Fruit fly (Drosophila melanogaster) whole organism, larva: ENCODE data around the gene sunn.
A peak's percentile ranks its signal among the peaks of the same experiment; 100 is the strongest.

Experiments
- noc ChIP-seq: fragments of 200-800 bp; sonication (Bioruptor generic); optimal IDR thresholded peaks from 3 replicates; lab custom pipeline; 2019; ENCODE audit warnings: missing biosample characterization, mild to moderate bottlenecking, missing genetic modification characterization, moderate library complexity

Gene sunn

DNA sequence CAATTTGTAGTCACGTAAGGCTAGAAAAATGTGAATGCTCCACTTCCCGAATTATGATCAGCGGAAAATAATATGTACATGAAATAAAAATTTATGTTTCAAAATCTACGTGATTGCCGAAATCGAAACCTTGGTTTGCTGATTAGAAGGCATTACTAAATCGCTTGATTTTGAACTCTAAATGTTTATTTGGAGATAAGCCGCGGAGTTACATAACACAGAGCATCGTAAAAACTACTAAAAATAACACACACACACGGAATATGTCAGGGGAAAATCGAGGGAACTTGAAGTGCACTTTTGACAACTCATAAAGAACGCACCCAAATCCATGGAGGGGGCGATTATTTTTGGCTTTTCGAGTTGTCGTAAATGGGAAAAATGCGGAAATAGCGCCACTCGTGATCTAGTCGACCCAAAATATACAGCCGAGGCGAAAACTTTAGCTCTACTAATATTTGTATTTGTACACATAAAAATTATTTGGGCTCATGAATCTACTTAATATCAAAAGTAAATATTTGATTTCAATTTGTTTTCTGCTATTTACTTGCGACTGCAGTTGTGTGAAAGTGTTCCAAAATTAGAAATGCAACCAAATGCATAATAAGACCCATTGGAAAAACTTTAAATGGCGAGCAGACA, 23.1 kb upstream of the sunn start:
- no peak for TF ChIP-seq noc (tag; lab: Kevin White, UChicago)

DNA sequence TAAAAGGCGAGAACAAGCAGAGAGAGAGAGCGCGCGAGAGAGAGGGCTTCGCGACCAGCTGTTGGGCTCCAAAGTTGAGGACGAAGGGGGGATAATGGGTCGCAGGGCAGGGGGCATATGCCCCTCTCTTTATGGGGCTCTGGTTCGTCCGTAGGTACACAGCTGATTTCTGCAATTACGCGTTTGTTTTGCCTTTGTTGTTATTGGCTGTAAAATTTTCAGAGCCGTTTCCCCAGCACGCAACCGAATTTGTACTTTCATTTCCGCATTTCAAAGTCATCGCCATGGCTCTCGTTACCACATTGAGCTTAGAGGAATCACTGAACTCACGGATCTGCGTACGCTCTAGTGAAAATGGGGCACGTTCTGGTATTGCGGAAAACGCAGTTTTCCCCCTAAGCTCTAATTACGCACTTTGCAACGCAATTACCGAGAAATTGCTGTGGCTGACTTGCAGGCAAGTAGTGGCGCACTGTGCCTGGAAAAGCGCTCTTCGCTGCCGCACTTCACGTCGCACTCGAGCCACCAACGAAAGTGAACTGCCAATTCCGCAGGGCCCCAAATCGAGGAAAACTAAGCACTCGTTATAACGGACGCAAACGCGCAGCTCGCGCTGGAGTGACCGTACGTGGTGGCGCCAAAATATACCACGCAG, 20.0 kb upstream of the sunn start, which contains the start of gene CG11658:
TSS of gene CG11658 (minus strand) at position 576 of the 655 bp plus-strand sequence.
- TF ChIP-seq noc (tag; lab: Kevin White, UChicago), result peak; percentile 12

dm6 chr3L:11708633-11709116, 19.5 kb upstream of the sunn start, which contains the start of the genes Ccdc56 and mtTFB1:
TSS of gene Ccdc56 (plus strand) at chr3L:11708979.
TSS of gene mtTFB1 (plus strand) at chr3L:11708979.
- TF ChIP-seq noc (tag; lab: Kevin White, UChicago), result no peak

DNA sequence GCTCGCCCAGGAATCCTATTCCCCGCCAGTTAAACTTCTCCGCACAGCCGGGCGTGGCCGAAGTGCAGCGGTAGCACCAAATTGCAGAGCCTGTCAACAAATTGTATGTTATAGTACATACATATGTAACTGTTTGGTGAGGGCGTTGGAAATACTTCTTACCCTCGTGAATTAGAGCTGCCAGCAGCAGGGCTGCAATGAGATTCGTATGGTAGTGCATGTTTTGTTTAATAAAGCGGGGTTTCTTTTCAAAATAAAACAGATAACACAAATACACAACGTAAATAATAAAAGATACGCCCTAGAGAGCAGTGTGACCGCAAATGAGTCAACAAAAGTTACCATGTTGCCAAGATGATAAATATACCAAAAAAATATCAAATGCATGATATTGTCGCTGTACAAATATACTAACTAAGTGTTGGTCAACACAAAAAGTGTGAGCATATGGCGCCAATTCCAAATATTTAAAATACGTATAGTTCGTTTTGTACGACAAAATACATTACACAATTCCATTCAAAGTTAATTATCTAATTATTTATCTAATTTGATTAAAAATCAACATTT, 17.0 kb upstream of the sunn start, which contains the start of gene crim:
TSS of gene crim (minus strand) at position 328 of the 570 bp plus-strand sequence.
- TF ChIP-seq noc (tag; lab: Kevin White, UChicago), result no peak

DNA sequence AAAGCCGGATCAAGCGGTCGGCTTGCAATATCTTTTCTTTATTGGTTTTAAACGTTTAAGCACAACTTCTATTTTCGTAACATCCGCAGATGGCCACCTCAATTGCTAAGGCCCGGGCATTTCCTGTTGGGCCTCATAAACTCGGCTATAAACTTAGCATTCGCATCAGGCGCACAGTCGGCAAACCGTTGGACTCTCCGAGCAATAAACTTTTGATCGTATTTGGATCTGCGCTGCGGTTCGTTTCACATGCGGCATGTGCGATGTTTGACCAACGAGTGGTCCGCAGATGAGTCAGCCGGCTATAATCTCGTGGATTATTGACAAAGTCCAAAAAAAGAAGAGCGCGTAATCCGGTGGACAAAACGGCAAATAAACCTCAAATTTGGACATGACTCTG, 16.4 kb upstream of the sunn start:
- TF ChIP-seq noc (tag; lab: Kevin White, UChicago), result no peak

- no peak for TF ChIP-seq noc (tag; lab: Kevin White, UChicago)
These were observed 15.3 kb upstream of the sunn start for dm6 chr3L:11712839-11713238.

- no peak for TF ChIP-seq noc (tag; lab: Kevin White, UChicago)
These were observed 13.0 kb upstream of the sunn start, which contains the start of gene CG14132 for dm6 chr3L:11715187-11715586. TSS of gene CG14132 (minus strand) at chr3L:11715285.

- no peak for TF ChIP-seq noc (tag; lab: Kevin White, UChicago)
These were observed 11.8 kb upstream of the sunn start for dm6 chr3L:11716347-11716746.

- no peak for TF ChIP-seq noc (tag; lab: Kevin White, UChicago)
These were observed 11.2 kb upstream of the sunn start for dm6 chr3L:11716899-11717298.

DNA sequence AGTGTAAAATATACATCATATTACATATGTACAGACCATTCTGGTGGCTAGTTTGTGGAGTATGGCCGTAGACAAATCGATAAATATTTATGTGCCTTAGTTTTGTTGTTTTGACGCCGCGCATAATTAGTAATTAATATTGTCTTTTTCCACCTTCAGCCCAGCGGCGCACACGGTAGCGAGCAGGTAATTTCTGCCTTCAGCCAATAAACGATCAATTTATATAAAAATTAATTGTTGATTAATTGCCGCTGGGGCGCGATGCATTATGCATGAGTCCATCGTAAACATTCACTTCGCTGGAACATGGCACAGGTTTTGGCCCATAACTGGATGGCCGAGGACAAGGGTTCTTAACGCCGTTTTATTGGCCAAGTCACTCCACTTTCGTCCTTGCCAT, 10.8 kb upstream of the sunn start:
- TF ChIP-seq noc (tag; lab: Kevin White, UChicago), result no peak

dm6 chr3L:11717993-11718392, 10.2 kb upstream of the sunn start:
- TF ChIP-seq noc (tag; lab: Kevin White, UChicago), result no peak

DNA sequence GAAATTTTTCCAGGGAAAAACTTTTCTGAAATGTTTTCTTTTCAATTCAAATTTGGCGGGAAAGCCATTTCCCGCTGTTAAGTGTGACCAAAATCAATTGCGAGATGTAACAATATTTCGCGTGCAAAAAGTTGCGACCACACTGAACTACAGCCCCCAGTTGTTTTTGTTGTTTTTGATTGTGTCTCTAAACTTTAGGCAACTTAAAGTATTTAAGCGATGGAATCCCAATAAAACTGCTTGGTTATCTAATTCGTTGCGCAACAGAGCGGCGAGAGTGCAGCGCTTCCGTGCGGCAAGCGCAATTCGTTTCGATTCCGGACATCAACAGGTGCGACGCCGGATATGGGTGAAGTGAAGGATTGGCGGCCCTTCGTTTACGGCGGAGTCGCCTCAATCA, 7.4 kb upstream of the sunn start, which contains the start of gene Bmcp:
TSS of gene Bmcp (plus strand) at position 155 of the 400 bp plus-strand sequence.
- TF ChIP-seq noc (tag; lab: Kevin White, UChicago), result no peak

DNA sequence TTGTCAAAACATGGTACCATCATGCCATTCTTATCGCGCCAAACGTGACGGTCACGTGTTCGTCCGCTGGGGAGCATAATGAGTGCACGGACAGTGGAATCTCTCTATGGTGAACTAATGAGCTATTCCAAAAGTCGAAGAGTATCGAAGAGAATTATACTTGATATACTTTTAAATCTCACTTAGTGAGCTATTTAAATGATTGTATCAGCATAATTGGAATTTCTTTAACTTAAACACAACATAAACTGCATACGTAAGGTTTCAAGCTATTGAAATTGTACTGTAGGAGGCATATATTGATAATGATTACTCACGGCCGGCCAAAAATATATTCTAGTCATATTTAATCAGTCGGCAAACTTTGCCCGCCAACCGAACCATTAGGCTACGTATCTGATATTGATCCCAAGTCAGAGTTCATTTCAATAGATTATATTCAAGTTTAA, 6.6 kb upstream of the sunn start:
- peak; percentile 83 for TF ChIP-seq noc (tag; lab: Kevin White, UChicago)

DNA sequence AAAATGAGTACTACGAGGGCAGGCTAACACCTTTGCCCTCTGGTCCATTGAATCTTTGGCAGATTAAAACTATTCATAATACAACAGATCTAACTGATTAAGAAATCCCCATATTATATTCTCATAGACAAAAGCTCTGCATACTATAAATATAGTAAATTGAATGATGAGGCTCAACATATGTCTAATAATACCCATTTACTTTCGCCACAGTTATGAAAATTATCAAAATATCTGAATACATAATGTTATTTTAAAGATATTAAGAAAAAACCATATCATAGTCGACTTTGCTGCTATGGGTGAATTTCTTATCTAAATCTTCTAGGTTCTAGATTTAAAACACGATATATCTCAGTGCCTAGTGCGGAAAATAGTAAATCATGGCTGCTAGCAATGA, 3.7 kb downstream of the sunn start, which contains the start of gene CG32087:
TSS of gene CG32087 (plus strand) at position 301 of the 400 bp plus-strand sequence.
- no peak for TF ChIP-seq noc (tag; lab: Kevin White, UChicago)

dm6 chr3L:11751005-11751404, 22.9 kb downstream of the sunn start, which contains the start of gene Gr68a:
TSS of gene Gr68a (plus strand) at chr3L:11751305.
- no peak for TF ChIP-seq noc (tag; lab: Kevin White, UChicago)

dm6 chr3L:11764930-11765329, 36.8 kb downstream of the sunn start:
- TF ChIP-seq noc (tag; lab: Kevin White, UChicago), result no peak
